Fruit fly (Drosophila melanogaster) whole organism, embryonic: ENCODE measurements around the gene CG15740.
A peak's percentile ranks its signal among the peaks of the same experiment; 100 is the strongest.

ENCODE experiments used
- Aef1 ChIP-seq: fragments of 200-800 bp; sonication (Bioruptor generic); IDR thresholded peaks from 3 replicates; pipeline ENCODE4 v1.3.6; 2022; ENCODE audit warnings: missing biosample characterization, missing genetic modification characterization
- Atf-2 ChIP-seq: fragments of 200-800 bp; sonication (Bioruptor generic); optimal IDR thresholded peaks from 2 replicates; lab custom pipeline; 2016; ENCODE audit warnings: missing biosample characterization, missing genetic modification characterization
- CG10147 ChIP-seq: fragments of 200-800 bp; sonication (Bioruptor generic); optimal IDR thresholded peaks from 2 replicates; lab custom pipeline; 2019; ENCODE audit warnings: missing biosample characterization, mild to moderate bottlenecking, missing genetic modification characterization, moderate library complexity
- CG1024 ChIP-seq: fragments of 200-800 bp; sonication (Bioruptor generic); IDR thresholded peaks from 2 replicates; pipeline ENCODE4 v1.3.6; 2022; ENCODE audit warnings: missing biosample characterization, missing genetic modification characterization
- CG12391 ChIP-seq: fragments of 200-800 bp; sonication (Bioruptor generic); optimal IDR thresholded peaks from 3 replicates; lab custom pipeline; 2018; ENCODE audit warnings: missing biosample characterization, mild to moderate bottlenecking, missing genetic modification characterization, moderate library complexity
- CG12744 ChIP-seq: fragments of 200-800 bp; sonication (Bioruptor generic); optimal IDR thresholded peaks from 2 replicates; lab custom pipeline; 2016; ENCODE audit warnings: missing biosample characterization, missing genetic modification characterization
- CG17612 ChIP-seq: fragments of 200-800 bp; sonication (Bioruptor generic); IDR thresholded peaks from 2 replicates; pipeline ENCODE4 v1.3.6; 2022; ENCODE audit warnings: missing biosample characterization, missing genetic modification characterization
- CG17802 ChIP-seq: fragments of 200-800 bp; sonication (Bioruptor generic); optimal IDR thresholded peaks from 2 replicates; lab custom pipeline; 2018; ENCODE audit warnings: missing biosample characterization, mild to moderate bottlenecking, missing genetic modification characterization, moderate library complexity
- CG18262 ChIP-seq: fragments of 200-800 bp; optimal IDR thresholded peaks from 3 replicates; lab custom pipeline; 2019; ENCODE audit warnings: missing biosample characterization, mild to moderate bottlenecking, missing genetic modification characterization, moderate library complexity
- CG18476 ChIP-seq: fragments of 200-800 bp; sonication (Bioruptor generic); optimal IDR thresholded peaks from 2 replicates; lab custom pipeline; 2016; ENCODE audit warnings: missing biosample characterization, mild to moderate bottlenecking, missing genetic modification characterization
- CG2129 ChIP-seq: fragments of 200-800 bp; sonication (Bioruptor generic); IDR thresholded peaks from 2 replicates; pipeline ENCODE4 v1.3.6; 2022; ENCODE audit warnings: missing biosample characterization, missing genetic modification characterization; ENCODE audit not compliant: partially characterized antibody
- CG31365 ChIP-seq: fragments of 200-800 bp; sonication (Bioruptor generic); optimal IDR thresholded peaks from 2 replicates; lab custom pipeline; 2018; ENCODE audit warnings: missing biosample characterization, mild to moderate bottlenecking, missing genetic modification characterization
- CG3995 ChIP-seq: fragments of 200-800 bp; sonication (Bioruptor generic); optimal IDR thresholded peaks from 3 replicates; lab custom pipeline; 2016; ENCODE audit warnings: missing biosample characterization, missing genetic modification characterization
- CG4424 ChIP-seq: fragments of 200-800 bp; sonication (Bioruptor generic); optimal IDR thresholded peaks from 3 replicates; lab custom pipeline; 2016; ENCODE audit warnings: missing biosample characterization, missing genetic modification characterization
- CG4730 ChIP-seq: fragments of 200-800 bp; sonication (Bioruptor generic); IDR thresholded peaks from 2 replicates; pipeline ENCODE4 v1.3.6; 2022; ENCODE audit warnings: missing biosample characterization, missing genetic modification characterization
- CG6254 ChIP-seq: fragments of 200-800 bp; sonication (Bioruptor generic); optimal IDR thresholded peaks from 3 replicates; lab custom pipeline; 2017; ENCODE audit warnings: mild to moderate bottlenecking, missing biosample characterization, missing genetic modification reagents, missing genetic modification characterization
- CG6765 ChIP-seq: fragments of 200-800 bp; sonication (Bioruptor generic); optimal IDR thresholded peaks from 3 replicates; lab custom pipeline; 2017; ENCODE audit warnings: missing biosample characterization, mild to moderate bottlenecking, missing genetic modification characterization
- CG7745 ChIP-seq: fragments of 200-800 bp; sonication (Bioruptor generic); optimal IDR thresholded peaks from 2 replicates; lab custom pipeline; 2018; ENCODE audit warnings: missing biosample characterization, mild to moderate bottlenecking, missing genetic modification characterization, moderate library complexity
- CG7786 ChIP-seq: fragments of 200-800 bp; sonication (Bioruptor generic); optimal IDR thresholded peaks from 2 replicates; lab custom pipeline; 2016; ENCODE audit warnings: missing biosample characterization, missing genetic modification characterization
- CG9215 ChIP-seq: fragments of 200-800 bp; sonication (Bioruptor generic); IDR thresholded peaks from 2 replicates; pipeline ENCODE4 v1.3.6; 2022; ENCODE audit warnings: missing biosample characterization, missing genetic modification characterization
- Dek ChIP-seq: fragments of 200-800 bp; sonication (Bioruptor generic); optimal IDR thresholded peaks from 3 replicates; lab custom pipeline; 2019; ENCODE audit warnings: missing biosample characterization, mild to moderate bottlenecking, missing genetic modification characterization, moderate library complexity
- Fer2 ChIP-seq: fragments of 200-800 bp; sonication (Bioruptor generic); optimal IDR thresholded peaks from 2 replicates; lab custom pipeline; 2018; ENCODE audit warnings: missing biosample characterization, mild to moderate bottlenecking, missing genetic modification characterization, moderate library complexity
- HLH3B ChIP-seq: fragments of 200-800 bp; sonication (Bioruptor generic); IDR thresholded peaks from 2 replicates; pipeline ENCODE4 v1.3.6; 2022; ENCODE audit warnings: missing biosample characterization, missing genetic modification characterization
- Hmr ChIP-seq: fragments of 200-800 bp; sonication (Bioruptor generic); optimal IDR thresholded peaks from 3 replicates; lab custom pipeline; 2017; ENCODE audit warnings: mild to moderate bottlenecking, missing biosample characterization, missing genetic modification reagents, missing genetic modification characterization
- Hr3 ChIP-seq: fragments of 200-800 bp; sonication (Bioruptor generic); optimal IDR thresholded peaks from 3 replicates; lab custom pipeline; 2016; ENCODE audit warnings: missing biosample characterization, missing genetic modification characterization
- Mes4 ChIP-seq: fragments of 200-800 bp; sonication (Bioruptor generic); optimal IDR thresholded peaks from 2 replicates; lab custom pipeline; 2016; ENCODE audit warnings: missing biosample characterization, missing genetic modification characterization
- NfI ChIP-seq: fragments of 200-800 bp; sonication (Bioruptor generic); optimal IDR thresholded peaks from 3 replicates; lab custom pipeline; 2018; ENCODE audit warnings: missing biosample characterization, mild to moderate bottlenecking, missing genetic modification characterization, moderate library complexity
- Oli ChIP-seq: fragments of 200-800 bp; sonication (Bioruptor generic); optimal IDR thresholded peaks from 2 replicates; lab custom pipeline; 2018; ENCODE audit warnings: missing biosample characterization, mild to moderate bottlenecking, missing genetic modification characterization, moderate library complexity
- Sry-δ ChIP-seq: fragments of 200-800 bp; sonication (Bioruptor generic); optimal IDR thresholded peaks from 2 replicates; lab custom pipeline; 2016; ENCODE audit warnings: missing biosample characterization, missing genetic modification characterization
- Taf1 ChIP-seq: fragments of 200-800 bp; sonication (Bioruptor generic); IDR thresholded peaks from 2 replicates; pipeline ENCODE4 v1.3.6; 2022; ENCODE audit warnings: missing biosample characterization, missing genetic modification characterization
- Trl ChIP-seq, 3 experiments: fragments of >200 bp in 2 of 3; fragments of 200-800 bp in 1 of 3; sonication (Bioruptor generic) in 1 of 3; optimal IDR thresholded peaks; 2 replicates in 1 of 3; 3 replicates in 2 of 3; lab custom pipeline; 2016 to 2017; ENCODE audit warnings: missing biosample characterization in 1 of 3, missing genetic modification characterization in 1 of 3
- abd-A ChIP-seq: fragments of 200-800 bp; sonication (Bioruptor generic); optimal IDR thresholded peaks from 3 replicates; lab custom pipeline; 2019; ENCODE audit warnings: missing biosample characterization, mild to moderate bottlenecking, missing genetic modification characterization, moderate library complexity
- br ChIP-seq: fragments of >200 bp; optimal IDR thresholded peaks from 2 replicates; lab custom pipeline; 2017
- bsh ChIP-seq, 2 experiments: fragments of 200-800 bp; sonication (Bioruptor generic); optimal IDR thresholded peaks; 2 replicates each; lab custom pipeline; 2017 to 2018; ENCODE audit warnings: mild to moderate bottlenecking in 2 of 2, missing biosample characterization in 2 of 2, missing genetic modification characterization in 2 of 2, moderate library complexity in 1 of 2
- cg ChIP-seq: fragments of 200-800 bp; sonication (Bioruptor generic); optimal IDR thresholded peaks from 3 replicates; lab custom pipeline; 2019; ENCODE audit warnings: missing biosample characterization, mild to moderate bottlenecking, missing genetic modification characterization, moderate library complexity
- dmrt11E ChIP-seq: fragments of 200-800 bp; sonication (Bioruptor generic); optimal IDR thresholded peaks from 3 replicates; lab custom pipeline; 2018; ENCODE audit warnings: missing biosample characterization, mild to moderate bottlenecking, missing genetic modification characterization, moderate library complexity
- en ChIP-seq: fragments of 200-800 bp; sonication (Bioruptor generic); optimal IDR thresholded peaks from 2 replicates; lab custom pipeline; 2016; ENCODE audit warnings: missing biosample characterization, missing genetic modification characterization
- exex ChIP-seq: fragments of 200-800 bp; sonication (Bioruptor generic); optimal IDR thresholded peaks from 4 replicates; lab custom pipeline; 2018; ENCODE audit warnings: missing biosample characterization, mild to moderate bottlenecking, missing genetic modification characterization, moderate library complexity
- inv ChIP-seq: fragments of 200-800 bp; sonication (Bioruptor generic); IDR thresholded peaks from 2 replicates; pipeline ENCODE4 v1.3.6; 2022; ENCODE audit warnings: missing biosample characterization, missing genetic modification characterization; ENCODE audit not compliant: partially characterized antibody
- lbe ChIP-seq: fragments of 200-800 bp; sonication (Bioruptor generic); optimal IDR thresholded peaks from 2 replicates; lab custom pipeline; 2016; ENCODE audit warnings: missing biosample characterization, mild to moderate bottlenecking, missing genetic modification characterization
- oc ChIP-seq: fragments of 200-800 bp; sonication (Bioruptor generic); optimal IDR thresholded peaks from 2 replicates; lab custom pipeline; 2018; ENCODE audit warnings: missing biosample characterization, mild to moderate bottlenecking, missing genetic modification characterization, moderate library complexity
- pfk ChIP-seq: fragments of 200-800 bp; sonication (Bioruptor generic); optimal IDR thresholded peaks from 2 replicates; lab custom pipeline; 2018; ENCODE audit warnings: missing biosample characterization, mild to moderate bottlenecking, missing genetic modification characterization, moderate library complexity
- rib ChIP-seq: fragments of 200-800 bp; sonication (Bioruptor generic); IDR thresholded peaks from 2 replicates; pipeline ENCODE4 v1.3.6; 2022; ENCODE audit warnings: missing biosample characterization, missing genetic modification characterization
- sima ChIP-seq: fragments of 200-800 bp; sonication (Bioruptor generic); optimal IDR thresholded peaks from 2 replicates; lab custom pipeline; 2016; ENCODE audit warnings: missing biosample characterization, missing genetic modification characterization
- slp2 ChIP-seq: fragments of 200-800 bp; sonication (Bioruptor generic); optimal IDR thresholded peaks from 2 replicates; lab custom pipeline; 2016; ENCODE audit warnings: missing biosample characterization, missing genetic modification characterization
- unc-4 ChIP-seq: fragments of 200-800 bp; sonication (Bioruptor generic); IDR thresholded peaks from 2 replicates; pipeline ENCODE4 v1.3.6; 2022; ENCODE audit warnings: missing biosample characterization, missing genetic modification characterization; ENCODE audit not compliant: partially characterized antibody
- unpg ChIP-seq: fragments of 200-800 bp; sonication (Bioruptor generic); optimal IDR thresholded peaks from 3 replicates; lab custom pipeline; 2018; ENCODE audit warnings: missing biosample characterization, mild to moderate bottlenecking, missing genetic modification characterization, moderate library complexity
- zen ChIP-seq: fragments of 200-800 bp; sonication (Bioruptor generic); optimal IDR thresholded peaks from 3 replicates; lab custom pipeline; 2018; ENCODE audit warnings: missing biosample characterization, mild to moderate bottlenecking, missing genetic modification characterization, moderate library complexity
- zf30C ChIP-seq: fragments of 200-800 bp; sonication (Bioruptor generic); optimal IDR thresholded peaks from 3 replicates; lab custom pipeline; 2018; ENCODE audit warnings: missing biosample characterization, mild to moderate bottlenecking, missing genetic modification characterization

The CG15740 gene

dm6 chrX:11854758-11855465 is 9.0 kb upstream of the CG15740 start, which contains the start of the genes CG10347 and ATP7 (continued):
- peak; percentile 94 for TF ChIP-seq CG3995 (GFP tag; lab: Kevin White, UChicago)
- TF ChIP-seq CG17612 (GFP tag; lab: Robert Waterston, UW): no peak
- peak; percentile 22 for TF ChIP-seq lbe (GFP tag; lab: Kevin White, UChicago)
- TF ChIP-seq CG7786 (GFP tag; lab: Kevin White, UChicago): peak; percentile 22
- TF ChIP-seq NfI: no peak
- TF ChIP-seq inv (GFP tag; lab: Robert Waterston, UW): peak; percentile 86
- no peak for TF ChIP-seq Oli (tag; lab: Kevin White, UChicago)
- no peak for TF ChIP-seq CG31365
- TF ChIP-seq Aef1 (GFP tag; lab: Robert Waterston, UW): no peak
- TF ChIP-seq Atf-2 (GFP tag; lab: Kevin White, UChicago): no peak
- TF ChIP-seq Sry-δ (GFP tag; lab: Kevin White, UChicago): peak; percentile 97
- no peak for TF ChIP-seq cg
- TF ChIP-seq unpg (GFP tag; lab: Kevin White, UChicago): no peak
- TF ChIP-seq CG4730 (GFP tag; lab: Robert Waterston, UW): no peak
- no peak for TF ChIP-seq CG10147 (GFP tag; lab: Kevin White, UChicago)
- no peak for TF ChIP-seq CG7745 (tag; lab: Kevin White, UChicago)
- no peak for TF ChIP-seq rib (GFP tag; lab: Robert Waterston, UW)
- TF ChIP-seq CG18262 (tag; lab: Kevin White, UChicago): peak; percentile 18
- no peak for TF ChIP-seq CG1024
- TF ChIP-seq Mes4 (GFP tag; lab: Kevin White, UChicago): peak; percentile 8
- no peak for TF ChIP-seq Taf1
- no peak for TF ChIP-seq Trl (optimal IDR thresholded peaks at IDR 0.05; lab: Kevin White, UChicago)
- peak; percentile 2 for TF ChIP-seq Trl (GFP tag; optimal IDR thresholded peaks at IDR 0.05; lab: Kevin White, UChicago)
- TF ChIP-seq Hmr (GFP tag; lab: Kevin White, UChicago): peak; percentile 60
- peak; percentile 93 for TF ChIP-seq unc-4
- no peak for TF ChIP-seq CG12744
- TF ChIP-seq CG2129 (GFP tag; lab: Robert Waterston, UW): peak; percentile 87
- no peak for TF ChIP-seq CG17802 (tag; lab: Kevin White, UChicago)
- TF ChIP-seq br (lab: Kevin White, UChicago): no peak
- peak; percentile 98 for TF ChIP-seq CG18476
- no peak for TF ChIP-seq CG6254 (GFP tag; lab: Kevin White, UChicago)
- no peak for TF ChIP-seq zf30C
- no peak for TF ChIP-seq abd-A (tag; lab: Kevin White, UChicago)
- TF ChIP-seq HLH3B (GFP tag; lab: Robert Waterston, UW): no peak
- TF ChIP-seq sima: no peak
- no peak for TF ChIP-seq CG6765
- TF ChIP-seq dmrt11E (tag; lab: Kevin White, UChicago): no peak
- TF ChIP-seq CG4424 (GFP tag; lab: Kevin White, UChicago): peak; percentile 16
- TF ChIP-seq exex (tag; lab: Kevin White, UChicago): peak; percentile 16
- TF ChIP-seq en (GFP tag; lab: Kevin White, UChicago): no peak
- peak; percentile 17 for TF ChIP-seq Hr3 (GFP tag; lab: Kevin White, UChicago)
- TF ChIP-seq oc: no peak
- TF ChIP-seq pfk: no peak
- no peak for TF ChIP-seq Dek (tag; lab: Kevin White, UChicago)
- TF ChIP-seq zen: no peak
- peak; percentile 59 for TF ChIP-seq CG12391 (tag; lab: Kevin White, UChicago)
- no peak for TF ChIP-seq bsh (GFP tag; optimal IDR thresholded peaks at IDR 0.05; lab: Kevin White, UChicago)
- TF ChIP-seq Fer2 (tag; lab: Kevin White, UChicago): no peak
- TF ChIP-seq CG9215 (GFP tag; lab: Robert Waterston, UW): no peak
- no peak for TF ChIP-seq slp2 (GFP tag; lab: Kevin White, UChicago)
